Fruit fly (Drosophila melanogaster): Measurements from ENCODE around the gene CG42367.

CG42367 gene

DNA sequence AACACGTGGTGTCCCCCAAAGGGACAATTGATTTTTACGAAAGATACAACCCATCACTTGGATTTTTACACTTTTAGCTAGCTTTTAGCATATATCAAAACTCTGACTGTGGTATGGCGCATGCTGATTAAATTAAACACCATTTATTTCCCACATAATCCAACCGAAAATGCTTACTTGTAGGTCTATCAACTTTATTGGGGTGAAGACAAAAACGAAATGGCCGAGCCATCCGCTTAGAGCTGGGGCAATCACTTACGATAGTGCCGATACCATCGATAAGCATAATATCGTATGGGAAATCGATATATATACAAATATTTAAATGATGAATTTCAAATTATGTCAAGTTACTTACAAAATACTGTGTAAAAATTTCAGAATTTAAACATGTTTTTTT is 33.1 kb upstream of the CG42367 start, which contains the start of gene RpS2 (continued):
- TF ChIP-seq CG6163 (GFP tag; IDR thresholded peaks at IDR 0.05), result no peak

DNA sequence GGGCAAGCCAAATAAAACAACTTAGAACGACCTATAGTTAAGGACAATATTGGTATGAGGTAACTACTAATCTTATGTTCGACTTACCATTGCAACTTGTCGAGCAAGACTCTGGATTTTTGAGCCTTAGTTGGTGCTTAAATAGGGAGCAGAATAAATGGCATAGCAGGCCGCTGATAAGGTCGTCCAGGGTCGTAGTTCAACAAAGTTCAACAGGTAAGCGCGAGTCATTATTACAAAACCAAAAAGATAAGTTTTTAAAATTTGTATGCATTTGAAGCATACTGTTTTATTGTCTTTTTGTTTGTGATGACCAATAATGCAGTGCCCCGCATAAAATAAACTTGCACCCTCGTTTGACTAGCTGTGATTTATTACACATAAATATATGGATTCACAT is 27.4 kb upstream of the CG42367 start, which contains the start of gene Muc30E:
Gene Muc30E, minus strand, starts transcription at position 101 of the 400 bp plus-strand sequence.
- no peak for TF ChIP-seq fd59A (GFP tag; optimal IDR thresholded peaks at IDR 0.05)
- TF ChIP-seq Hr39 (GFP tag; optimal IDR thresholded peaks at IDR 0.05), result no peak
- TF ChIP-seq CG8632 (GFP tag; optimal IDR thresholded peaks at IDR 0.05), result no peak
- no peak for TF ChIP-seq cyc (GFP tag; optimal IDR thresholded peaks at IDR 0.05)
- no peak for TF ChIP-seq Lpt (GFP tag; optimal IDR thresholded peaks at IDR 0.05)
- TF ChIP-seq CG4318 (GFP tag; optimal IDR thresholded peaks at IDR 0.05), result no peak
- no peak for TF ChIP-seq CG7368 (GFP tag; optimal IDR thresholded peaks at IDR 0.05)
- TF ChIP-seq achi (GFP tag; optimal IDR thresholded peaks at IDR 0.05), result no peak
- TF ChIP-seq CG31627 (GFP tag; optimal IDR thresholded peaks at IDR 0.05), result no peak
- TF ChIP-seq CG34406 (GFP tag; optimal IDR thresholded peaks at IDR 0.05), result no peak
- no peak for TF ChIP-seq Sox102F (GFP tag; optimal IDR thresholded peaks at IDR 0.05)
- TF ChIP-seq Smox (GFP tag; optimal IDR thresholded peaks at IDR 0.05), result no peak
- TF ChIP-seq CG9139 (GFP tag; optimal IDR thresholded peaks at IDR 0.05), result no peak
- TF ChIP-seq Eip93F (GFP tag; optimal IDR thresholded peaks at IDR 0.05), result no peak
- no peak for TF ChIP-seq topi (GFP tag; optimal IDR thresholded peaks at IDR 0.05)
- no peak for TF ChIP-seq CG16779 (tag; optimal IDR thresholded peaks at IDR 0.05)
- TF ChIP-seq CG6854 (GFP tag; optimal IDR thresholded peaks at IDR 0.05), result no peak
- no peak for TF ChIP-seq Gug (GFP tag; IDR thresholded peaks at IDR 0.05)
- no peak for TF ChIP-seq Ets96B (tag; optimal IDR thresholded peaks at IDR 0.05)
- no peak for TF ChIP-seq CG6163 (GFP tag; IDR thresholded peaks at IDR 0.05)

DNA sequence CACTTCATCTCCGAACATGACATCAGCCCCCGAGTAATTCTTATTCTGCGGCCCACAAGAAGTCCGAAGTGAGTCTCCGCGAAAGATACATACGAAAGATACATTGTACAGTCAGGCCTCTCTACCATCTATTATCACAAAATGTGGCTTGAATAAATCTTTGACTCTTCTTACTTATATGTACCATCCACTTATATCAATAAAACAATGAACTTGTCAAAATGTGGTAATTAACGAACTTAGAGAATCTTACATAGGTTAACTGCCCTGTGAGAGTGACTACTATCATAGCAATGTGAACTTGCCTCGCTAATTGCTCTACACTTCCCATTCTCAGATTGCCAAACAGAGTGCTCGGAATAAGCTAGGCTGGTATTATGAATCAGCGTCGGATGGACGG is 23.7 kb upstream of the CG42367 start:
- TF ChIP-seq CG1621 (tag; optimal IDR thresholded peaks at IDR 0.05) (no peak), Hr38 (GFP tag; optimal IDR thresholded peaks at IDR 0.05) (no peak), CG6792 (GFP tag; optimal IDR thresholded peaks at IDR 0.05) (no peak), CG6854 (GFP tag; optimal IDR thresholded peaks at IDR 0.05) (no peak), Sox14 (GFP tag; optimal IDR thresholded peaks at IDR 0.05) (no peak), lz (GFP tag; optimal IDR thresholded peaks at IDR 0.05) (no peak), CG15336 (GFP tag; IDR thresholded peaks at IDR 0.05) (peak; percentile 50; the same call in 1 of the 2 replicates), fd59A (GFP tag; optimal IDR thresholded peaks at IDR 0.05) (no peak), CG6163 (GFP tag; IDR thresholded peaks at IDR 0.05) (peak; percentile 78), CG11762 (GFP tag; optimal IDR thresholded peaks at IDR 0.05; ENCODE audit: insufficient read depth) (no peak), CG16779 (tag; optimal IDR thresholded peaks at IDR 0.05) (no peak), achi (GFP tag; optimal IDR thresholded peaks at IDR 0.05) (peak; percentile 30), net (GFP tag; optimal IDR thresholded peaks at IDR 0.05) (peak; percentile 20), Hr39 (GFP tag; optimal IDR thresholded peaks at IDR 0.05) (no peak), fd85E (GFP tag; optimal IDR thresholded peaks at IDR 0.05) (no peak), Lpt (GFP tag; optimal IDR thresholded peaks at IDR 0.05) (no peak), ss (GFP tag; optimal IDR thresholded peaks at IDR 0.05) (no peak), CG11902 (GFP tag; optimal IDR thresholded peaks at IDR 0.05) (no peak), CG7368 (GFP tag; optimal IDR thresholded peaks at IDR 0.05) (peak; percentile 7), Eip75B (GFP tag; optimal IDR thresholded peaks at IDR 0.05) (no peak), Met (GFP tag; optimal IDR thresholded peaks at IDR 0.05) (no peak), CG6276 (GFP tag; optimal IDR thresholded peaks at IDR 0.05) (peak; percentile 29), Sox15 (GFP tag; optimal IDR thresholded peaks at IDR 0.05) (no peak), CG10631 (GFP tag; optimal IDR thresholded peaks at IDR 0.05) (peak; percentile 18), CG3032 (tag; optimal IDR thresholded peaks at IDR 0.05) (peak; percentile 47), CG9139 (GFP tag; optimal IDR thresholded peaks at IDR 0.05) (no peak), CG8632 (GFP tag; optimal IDR thresholded peaks at IDR 0.05) (no peak), Hr4 (GFP tag; optimal IDR thresholded peaks at IDR 0.05) (peak; percentile 39), eg (GFP tag; IDR thresholded peaks at IDR 0.05) (peak; percentile 74), Gug (GFP tag; IDR thresholded peaks at IDR 0.05) (peak; percentile 69), CG31627 (GFP tag; optimal IDR thresholded peaks at IDR 0.05) (no peak), Smox (GFP tag; optimal IDR thresholded peaks at IDR 0.05) (no peak), spab (GFP tag; optimal IDR thresholded peaks at IDR 0.05) (no peak), topi (GFP tag; optimal IDR thresholded peaks at IDR 0.05) (no peak), CG10669 (GFP tag; optimal IDR thresholded peaks at IDR 0.05) (peak; percentile 32), vri (GFP tag; optimal IDR thresholded peaks at IDR 0.05) (no peak), dac (GFP tag; optimal IDR thresholded peaks at IDR 0.05) (no peak), svp (GFP tag) (no peak), dsx (GFP tag; optimal IDR thresholded peaks at IDR 0.05; ENCODE audit: poor library complexity, severe bottlenecking) (peak; percentile 6), CG3919 (GFP tag; optimal IDR thresholded peaks at IDR 0.05) (peak; percentile 22), CG34406 (GFP tag; optimal IDR thresholded peaks at IDR 0.05) (no peak)
